Worm (Caenorhabditis elegans) whole organism, mixed stage, embryonic: ENCODE measurements around the gene dbn-1.

ENCODE experiments used
- bed-3 ChIP-seq: fragments of 200-800 bp; sonication (Bioruptor generic); optimal IDR thresholded peaks from 3 replicates; lab custom pipeline; 2018; ENCODE audit warnings: mild to moderate bottlenecking, missing genetic modification characterization, moderate library complexity, missing compliant biosample characterization
- elt-1 ChIP-seq: sonication (generic microtip); optimal IDR thresholded peaks from 2 replicates; lab custom pipeline; 2017; ENCODE audit warnings: missing genetic modification characterization, mild to moderate bottlenecking, missing compliant biosample characterization, antibody characterized with exemption, moderate library complexity, borderline replicate concordance; ENCODE audit not compliant: insufficient read depth
- nhr-28 ChIP-seq: fragments of 150-350 bp; optimal IDR thresholded peaks from 2 replicates; lab custom pipeline; 2014; ENCODE audit warnings: missing biosample characterization, missing genetic modification characterization
- pha-4 ChIP-seq: fragments of 150-350 bp; optimal IDR thresholded peaks from 2 replicates; lab custom pipeline; 2018; ENCODE audit warnings: missing biosample characterization, missing genetic modification reagents, missing genetic modification characterization
- sem-2 ChIP-seq: fragments of 200-800 bp; sonication (Bioruptor generic); optimal IDR thresholded peaks from 2 replicates; lab custom pipeline; 2018; ENCODE audit warnings: mild to moderate bottlenecking, missing genetic modification characterization, missing compliant biosample characterization
- tbx-8 ChIP-seq: fragments of 200-800 bp; sonication (Bioruptor generic); optimal IDR thresholded peaks from 2 replicates; lab custom pipeline; 2018; ENCODE audit warnings: mild to moderate bottlenecking, missing genetic modification characterization, moderate library complexity, missing compliant biosample characterization

DNA sequence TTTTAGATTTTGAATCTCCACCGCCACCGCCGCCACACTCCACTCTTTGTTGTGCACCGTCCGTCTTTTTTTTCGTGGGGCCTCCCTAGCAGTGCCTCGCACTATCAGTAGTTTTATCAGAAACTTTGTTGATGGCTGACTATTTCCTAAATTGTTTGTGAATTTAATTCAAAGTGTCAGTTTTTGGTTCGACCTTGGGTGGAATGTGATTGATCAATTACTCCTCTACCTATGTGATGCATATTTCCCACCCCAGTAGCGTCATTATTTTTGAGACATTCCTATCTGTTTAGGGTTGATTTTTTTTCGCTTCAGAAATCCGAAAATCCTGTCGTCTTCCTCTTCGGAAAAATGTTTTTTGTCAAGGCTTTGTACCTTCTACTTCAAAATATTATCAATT lies 51.2 kb downstream of the dbn-1 start:
- TF ChIP-seq sem-2 (no peak), tbx-8 (GFP tag; lab: Kevin White, UChicago) (no peak), elt-1 (no peak), pha-4 (tag; lab: Kevin White, UChicago) (no peak), nhr-28 (tag; lab: Kevin White, UChicago) (no peak), bed-3 (GFP tag; lab: Kevin White, UChicago) (no peak)
